Worm (Caenorhabditis elegans) whole organism, young adult: ENCODE data around the gene Y41E3.6.

Experiments used
- B0035.1 ChIP-seq: sonication (generic microtip); optimal IDR thresholded peaks from 2 replicates; lab custom pipeline; 2016; ENCODE audit warnings: missing genetic modification characterization, mild to moderate bottlenecking, missing compliant biosample characterization, missing genotype, missing genetic modification reagents
- B0261.1 ChIP-seq: sonication (generic microtip); optimal IDR thresholded peaks from 2 replicates; lab custom pipeline; 2016; ENCODE audit warnings: mild to moderate bottlenecking, missing genetic modification characterization, moderate library complexity, missing compliant biosample characterization
- B0336.3 ChIP-seq: fragments of 200-800 bp; sonication (Bioruptor generic); IDR thresholded peaks from 2 replicates; pipeline ENCODE4 v1.3.6; 2022; ENCODE audit warnings: missing genetic modification characterization, missing compliant biosample characterization
- F37B4.10 ChIP-seq: fragments of 200-800 bp; sonication (Bioruptor generic); IDR thresholded peaks from 2 replicates; pipeline ENCODE4 v1.3.6; 2022; ENCODE audit warnings: missing genetic modification characterization, missing compliant biosample characterization
- F49E8.2 ChIP-seq: sonication (generic microtip); optimal IDR thresholded peaks from 3 replicates; lab custom pipeline; 2017; ENCODE audit warnings: missing genetic modification characterization, mild to moderate bottlenecking, missing compliant biosample characterization, antibody characterized with exemption, moderate library complexity; ENCODE audit not compliant: insufficient read depth
- K12H6.12 ChIP-seq: fragments of 200-800 bp; sonication (Bioruptor generic); optimal IDR thresholded peaks from 2 replicates; lab custom pipeline; 2018; ENCODE audit warnings: mild to moderate bottlenecking, missing genetic modification characterization, missing compliant biosample characterization
- T07F8.4 ChIP-seq: sonication (generic microtip); optimal IDR thresholded peaks from 2 replicates; lab custom pipeline; 2016; ENCODE audit warnings: mild to moderate bottlenecking, missing genetic modification characterization, moderate library complexity, missing compliant biosample characterization
- T26A5.8 ChIP-seq: sonication (generic microtip); optimal IDR thresholded peaks from 2 replicates; lab custom pipeline; 2016; ENCODE audit warnings: missing genetic modification characterization, missing compliant biosample characterization
- Y53G8AR.9 ChIP-seq: fragments of 200-800 bp; sonication (Bioruptor generic); conservative IDR thresholded peaks from 2 replicates; pipeline ENCODE4 v1.3.6; 2022; ENCODE audit warnings: missing genetic modification reagents, missing genetic modification characterization, missing compliant biosample characterization
- Y67H2A.10 ChIP-seq: fragments of 200-800 bp; sonication (Bioruptor generic); conservative IDR thresholded peaks from 2 replicates; pipeline ENCODE4 v1.3.6; 2022; ENCODE audit warnings: missing genetic modification reagents, missing genetic modification characterization, missing compliant biosample characterization
- atf-7 ChIP-seq: sonication (generic microtip); optimal IDR thresholded peaks from 2 replicates; lab custom pipeline; 2017; ENCODE audit warnings: mild to moderate bottlenecking, missing genetic modification characterization, missing compliant biosample characterization
- athp-1 ChIP-seq: sonication (generic microtip); optimal IDR thresholded peaks from 2 replicates; lab custom pipeline; 2017; ENCODE audit warnings: mild to moderate bottlenecking, missing genetic modification characterization, missing compliant biosample characterization
- attf-3 ChIP-seq: fragments of 200-800 bp; sonication (Bioruptor generic); conservative IDR thresholded peaks from 2 replicates; pipeline ENCODE4 v1.3.6; 2022; ENCODE audit warnings: missing genetic modification reagents, missing genetic modification characterization, missing compliant biosample characterization
- bed-1 ChIP-seq: fragments of 200-800 bp; sonication (Bioruptor generic); IDR thresholded peaks from 2 replicates; pipeline ENCODE4 v1.3.6; 2022; ENCODE audit warnings: missing genetic modification reagents, missing genetic modification characterization, missing compliant biosample characterization
- ccch-3 ChIP-seq: fragments of 200-800 bp; sonication (Bioruptor generic); optimal IDR thresholded peaks from 2 replicates; lab custom pipeline; 2018; ENCODE audit warnings: mild to moderate bottlenecking, missing genetic modification characterization, missing compliant biosample characterization
- cebp-1 ChIP-seq, 2 experiments: fragments of 200-800 bp in 1 of 2; sonication (Bioruptor generic) in 1 of 2; sonication (generic microtip) in 1 of 2; IDR thresholded peaks in 1 of 2; optimal IDR thresholded peaks in 1 of 2; 2 replicates each; pipeline versions ENCODE4 v1.3.6 to Lab custom; 2017 to 2022; ENCODE audit warnings: missing compliant biosample characterization in 2 of 2, missing genetic modification characterization in 2 of 2, mild to moderate bottlenecking in 1 of 2, missing genetic modification reagents in 1 of 2, moderate library complexity in 1 of 2
- ceh-100 ChIP-seq: fragments of 200-800 bp; sonication (Bioruptor generic); IDR thresholded peaks from 2 replicates; pipeline ENCODE4 v1.3.6; 2022; ENCODE audit warnings: missing genetic modification reagents, missing genetic modification characterization, missing compliant biosample characterization
- ceh-27 ChIP-seq: fragments of 200-800 bp; sonication (Bioruptor generic); optimal IDR thresholded peaks from 2 replicates; lab custom pipeline; 2018; ENCODE audit warnings: mild to moderate bottlenecking, missing genetic modification characterization, moderate library complexity, missing compliant biosample characterization
- ceh-79 ChIP-seq: sonication (generic microtip); optimal IDR thresholded peaks from 2 replicates; lab custom pipeline; 2017; ENCODE audit warnings: mild to moderate bottlenecking, missing genetic modification characterization, missing compliant biosample characterization
- chd-7 ChIP-seq: sonication (generic microtip); optimal IDR thresholded peaks from 2 replicates; lab custom pipeline; 2016; ENCODE audit warnings: mild to moderate bottlenecking, missing genetic modification characterization, moderate library complexity, missing compliant biosample characterization
- dox-1 ChIP-seq: fragments of 200-800 bp; sonication (Bioruptor generic); IDR thresholded peaks from 2 replicates; pipeline ENCODE4 v1.3.6; 2022; ENCODE audit warnings: missing genetic modification reagents, missing genetic modification characterization, missing compliant biosample characterization
- dpl-1 ChIP-seq: fragments of 150-350 bp; optimal IDR thresholded peaks from 2 replicates; lab custom pipeline; 2014; ENCODE audit warnings: missing biosample characterization, missing genetic modification reagents, missing genetic modification characterization
- egl-18 ChIP-seq: fragments of 200-800 bp; sonication (Bioruptor generic); IDR thresholded peaks from 2 replicates; pipeline ENCODE4 v1.3.6; 2022; ENCODE audit warnings: missing genetic modification reagents, missing genetic modification characterization, missing compliant biosample characterization
- egl-44 ChIP-seq: fragments of 200-800 bp; sonication (Bioruptor generic); IDR thresholded peaks from 2 replicates; pipeline ENCODE4 v1.3.6; 2022; ENCODE audit warnings: missing genetic modification reagents, missing genetic modification characterization, missing compliant biosample characterization
- fkh-3 ChIP-seq: sonication (generic microtip); optimal IDR thresholded peaks from 2 replicates; lab custom pipeline; 2016; ENCODE audit warnings: mild to moderate bottlenecking, missing genetic modification characterization, missing compliant biosample characterization
- gei-17 ChIP-seq: fragments of 200-800 bp; sonication (Bioruptor generic); optimal IDR thresholded peaks from 2 replicates; lab custom pipeline; 2018; ENCODE audit warnings: mild to moderate bottlenecking, missing genetic modification characterization, missing compliant biosample characterization
- him-1 ChIP-seq: sonication (generic microtip); optimal IDR thresholded peaks from 2 replicates; lab custom pipeline; 2016; ENCODE audit warnings: missing genotype, missing genetic modification reagents, missing genetic modification characterization, missing compliant biosample characterization
- hmg-20 ChIP-seq: fragments of 200-800 bp; sonication (Bioruptor generic); IDR thresholded peaks from 2 replicates; pipeline ENCODE4 v1.3.6; 2022; ENCODE audit warnings: missing genetic modification reagents, missing genetic modification characterization, missing compliant biosample characterization
- lag-1 ChIP-seq: fragments of 200-800 bp; sonication (Bioruptor generic); IDR thresholded peaks from 2 replicates; pipeline ENCODE4 v1.3.6; 2022; ENCODE audit warnings: missing genetic modification reagents, missing genetic modification characterization, missing compliant biosample characterization
- lir-1 ChIP-seq: fragments of 200-800 bp; sonication (Bioruptor generic); conservative IDR thresholded peaks from 2 replicates; pipeline ENCODE4 v1.3.6; 2022; ENCODE audit warnings: missing genetic modification reagents, missing genetic modification characterization, missing compliant biosample characterization
- lsl-1 ChIP-seq: fragments of 200-800 bp; sonication (Bioruptor generic); optimal IDR thresholded peaks from 2 replicates; lab custom pipeline; 2018; ENCODE audit warnings: mild to moderate bottlenecking, missing genetic modification characterization, moderate library complexity, missing compliant biosample characterization
- lsy-27 ChIP-seq: sonication (generic microtip); optimal IDR thresholded peaks from 2 replicates; lab custom pipeline; 2017; ENCODE audit warnings: missing genetic modification characterization, mild to moderate bottlenecking, missing compliant biosample characterization, antibody characterized with exemption, missing genotype, borderline replicate concordance; ENCODE audit not compliant: insufficient read depth
- madf-3 ChIP-seq: fragments of 200-800 bp; sonication (Bioruptor generic); IDR thresholded peaks from 2 replicates; pipeline ENCODE4 v1.3.6; 2022; ENCODE audit warnings: missing genetic modification reagents, missing genetic modification characterization, missing compliant biosample characterization
- madf-6 ChIP-seq: fragments of 200-800 bp; sonication (Bioruptor generic); IDR thresholded peaks from 2 replicates; pipeline ENCODE4 v1.3.6; 2022; ENCODE audit warnings: missing genetic modification reagents, missing genetic modification characterization, missing compliant biosample characterization
- mel-28 ChIP-seq: sonication (generic microtip); optimal IDR thresholded peaks from 2 replicates; lab custom pipeline; 2016; ENCODE audit warnings: borderline replicate concordance, mild to moderate bottlenecking, missing genetic modification characterization, missing compliant biosample characterization
- mxl-1 ChIP-seq: sonication (generic microtip); optimal IDR thresholded peaks from 2 replicates; lab custom pipeline; 2016; ENCODE audit warnings: missing genetic modification characterization, missing compliant biosample characterization
- nhr-90 ChIP-seq: sonication (generic microtip); optimal IDR thresholded peaks from 2 replicates; lab custom pipeline; 2016; ENCODE audit warnings: missing genotype, mild to moderate bottlenecking, missing genetic modification characterization, missing compliant biosample characterization
- pbrm-1 ChIP-seq: fragments of 200-800 bp; sonication (Bioruptor generic); IDR thresholded peaks from 2 replicates; pipeline ENCODE4 v1.3.6; 2022; ENCODE audit warnings: missing genetic modification reagents, missing genetic modification characterization, missing compliant biosample characterization
- sptf-2 ChIP-seq: fragments of 200-800 bp; sonication (Bioruptor generic); optimal IDR thresholded peaks from 2 replicates; lab custom pipeline; 2018; ENCODE audit warnings: mild to moderate bottlenecking, missing genetic modification characterization, missing compliant biosample characterization
- tbp1 ChIP-seq: fragments of 200-800 bp; sonication (Bioruptor generic); optimal IDR thresholded peaks from 2 replicates; lab custom pipeline; 2018; ENCODE audit warnings: mild to moderate bottlenecking, missing genetic modification characterization, missing compliant biosample characterization
- tbx-9 ChIP-seq: sonication (generic microtip); optimal IDR thresholded peaks from 2 replicates; lab custom pipeline; 2016; ENCODE audit warnings: borderline replicate concordance, missing genetic modification characterization, inconsistent platforms, missing compliant biosample characterization
- unc-62 ChIP-seq: fragments of 150-350 bp; optimal IDR thresholded peaks from 2 replicates; lab custom pipeline; 2014; ENCODE audit warnings: missing biosample characterization, missing genetic modification reagents, missing genetic modification characterization
- xnd-1 ChIP-seq: sonication (generic microtip); optimal IDR thresholded peaks from 2 replicates; lab custom pipeline; 2016; ENCODE audit warnings: missing genotype, missing genetic modification reagents, missing genetic modification characterization, missing compliant biosample characterization
- zfh-2 ChIP-seq: fragments of 200-800 bp; sonication (Bioruptor generic); conservative IDR thresholded peaks from 2 replicates; pipeline ENCODE4 v1.3.6; 2022; ENCODE audit warnings: missing genetic modification reagents, missing genetic modification characterization, missing compliant biosample characterization
- zim-3 ChIP-seq: sonication (generic microtip); optimal IDR thresholded peaks from 2 replicates; lab custom pipeline; 2017; ENCODE audit warnings: mild to moderate bottlenecking, missing genetic modification characterization, moderate library complexity, missing compliant biosample characterization
- ztf-18 ChIP-seq: sonication (generic microtip); optimal IDR thresholded peaks from 2 replicates; lab custom pipeline; 2016; ENCODE audit warnings: missing genotype, mild to moderate bottlenecking, missing genetic modification characterization, missing compliant biosample characterization
- ztf-26 ChIP-seq: sonication (generic microtip); optimal IDR thresholded peaks from 2 replicates; lab custom pipeline; 2017; ENCODE audit warnings: missing genetic modification characterization, missing compliant biosample characterization

The Y41E3.6 gene

ce11 chrIV:15038821-15039220, 32.2 kb downstream of the Y41E3.6 start (continued):
- TF ChIP-seq T07F8.4 (tag; lab: Kevin White, UChicago) (no peak), zim-3 (tag; lab: Kevin White, UChicago) (no peak), athp-1 (no peak), ztf-26 (tag; lab: Kevin White, UChicago) (no peak), fkh-3 (peak; percentile 17), F49E8.2 (tag; lab: Kevin White, UChicago) (no peak), ztf-18 (tag; lab: Kevin White, UChicago) (no peak), madf-3 (GFP tag; lab: Robert Waterston, UW) (no peak)

DNA sequence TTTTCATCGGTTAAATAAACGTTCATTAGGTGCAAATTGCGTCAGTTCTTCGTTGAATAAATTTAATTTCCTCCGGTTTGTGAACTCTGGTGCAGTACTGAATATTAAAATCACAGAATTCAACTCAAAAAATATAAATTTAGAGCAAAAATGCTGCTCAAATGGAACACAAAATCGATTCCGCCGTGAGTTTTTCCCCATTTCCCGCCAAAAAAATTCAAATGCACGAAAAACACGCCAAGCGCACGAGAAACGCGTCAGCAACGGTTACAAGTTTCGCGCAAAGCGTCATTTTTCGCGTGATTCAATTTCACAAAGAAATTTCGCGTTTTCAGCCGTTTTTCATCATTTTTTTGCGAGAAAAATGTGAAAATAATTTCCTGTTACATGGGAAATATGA, 32.9 kb downstream of the Y41E3.6 start, which contains the start of gene hrpu-1:
Gene hrpu-1, plus strand, starts transcription at position 140 of the 400 bp plus-strand sequence.
- TF ChIP-seq ceh-100 (peak; percentile 40), Y67H2A.10 (GFP tag; lab: Robert Waterston, UW) (peak; percentile 23; the same call in 1 of the 2 replicates), dox-1 (GFP tag; lab: Robert Waterston, UW) (peak; percentile 94), lsl-1 (peak; percentile 66), mxl-1 (tag; lab: Kevin White, UChicago) (no peak), egl-44 (0 out of 2 replicates have a peak, but pooled peaks have one; percentile 25), ceh-79 (no peak), tbp1 (peak; percentile 70), madf-6 (peak; percentile 84), B0035.1 (tag; lab: Kevin White, UChicago) (no peak), cebp-1 (GFP tag; IDR thresholded peaks at IDR 0.05; lab: Robert Waterston, UW) (peak; percentile 39; the same call in 1 of the 2 replicates), cebp-1 (tag; optimal IDR thresholded peaks at IDR 0.05; lab: Kevin White, UChicago) (peak; percentile 79), atf-7 (peak; percentile 40), T26A5.8 (tag; lab: Kevin White, UChicago) (no peak), mel-28 (tag; lab: Kevin White, UChicago) (no peak), unc-62 (GFP tag; lab: Kevin White, UChicago) (no peak), nhr-90 (tag; lab: Kevin White, UChicago) (no peak), chd-7 (tag; lab: Kevin White, UChicago) (no peak), lir-1 (GFP tag; lab: Robert Waterston, UW) (peak; percentile 77), B0336.3 (GFP tag; lab: Robert Waterston, UW) (peak; percentile 91), pbrm-1 (peak; percentile 86), ccch-3 (GFP tag; lab: Kevin White, UChicago) (no peak), attf-3 (GFP tag; lab: Robert Waterston, UW) (peak; percentile 71; the same call in 1 of the 2 replicates), lsy-27 (tag; lab: Kevin White, UChicago) (peak; percentile 41), gei-17 (GFP tag; lab: Kevin White, UChicago) (peak; percentile 7), zfh-2 (GFP tag; lab: Robert Waterston, UW) (no peak), xnd-1 (tag; lab: Kevin White, UChicago) (peak; percentile 59), him-1 (tag; lab: Kevin White, UChicago) (peak; percentile 59), hmg-20 (GFP tag; lab: Robert Waterston, UW) (0 out of 2 replicates have a peak, but pooled peaks have one; percentile 50), sptf-2 (GFP tag; lab: Kevin White, UChicago) (no peak), bed-1 (GFP tag; lab: Robert Waterston, UW) (no peak), K12H6.12 (tag; lab: Kevin White, UChicago) (peak; percentile 50), B0261.1 (tag; lab: Kevin White, UChicago) (no peak), Y53G8AR.9 (GFP tag; lab: Robert Waterston, UW) (peak; percentile 89; the same call in 1 of the 2 replicates), ceh-27 (GFP tag; lab: Kevin White, UChicago) (peak; percentile 57), lag-1 (GFP tag; lab: Robert Waterston, UW) (no peak), F37B4.10 (GFP tag; lab: Robert Waterston, UW) (no peak), tbx-9 (tag; lab: Kevin White, UChicago) (no peak), egl-18 (no peak), dpl-1 (peak; percentile 72)
